5 worm cellular contexts compared by ENCODE assay signal in the genomic region with DNA sequence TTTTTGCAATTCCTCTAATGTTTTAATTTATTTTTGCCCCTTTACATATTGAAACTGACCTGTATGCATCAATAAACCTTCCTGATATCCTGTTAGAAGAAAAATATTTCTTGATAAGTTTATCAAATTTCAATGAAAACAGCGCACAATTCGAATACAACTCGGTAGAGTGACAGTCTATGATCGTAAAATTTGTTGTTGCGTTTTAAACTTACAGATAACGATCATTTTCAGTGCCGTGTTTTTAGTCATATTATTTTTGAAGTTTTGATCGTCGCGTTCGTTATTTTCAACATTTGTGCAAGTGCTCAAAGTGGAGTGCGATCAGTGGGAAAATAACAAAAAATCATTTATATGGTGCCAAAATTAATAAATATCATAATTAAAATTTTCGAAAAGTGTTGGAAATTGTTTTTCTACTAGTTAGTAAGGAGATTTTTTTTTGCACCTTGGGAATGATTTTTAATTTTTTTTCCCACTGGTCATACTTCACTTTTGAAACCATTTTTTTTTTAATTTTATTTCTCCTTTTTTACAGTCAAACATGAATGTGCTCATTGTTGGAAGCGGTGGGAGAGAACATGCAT.
TF ChIP-seq lines count a peak whose summit lies in the region.

A gene (plus strand): TSS at position 537 of the 587 bp plus-strand sequence.

TF ChIP-seq in whole organism, L1 larva, 84 proteins besides CTCF, POLR2A, EP300 and RAD21:
- no peak for TF ChIP-seq lsy-2 (tag; optimal IDR thresholded peaks at IDR 0.05; lab: Kevin White, UChicago)
- TF ChIP-seq elt-2 (tag; optimal IDR thresholded peaks at IDR 0.05; lab: Kevin White, UChicago) = peak; percentile 18

TF ChIP-seq in whole organism, L2 larva, 48 proteins besides CTCF, POLR2A, EP300 and RAD21:
- TF ChIP-seq fos-1 (tag; optimal IDR thresholded peaks at IDR 0.05; lab: Kevin White, UChicago) (peak; percentile 75), ztf-1 (GFP tag; conservative IDR thresholded peaks at IDR 0.05; lab: Robert Waterston, UW) (no peak)
TF ChIP-seq in whole organism, L2 larva: peak in this region for 1.

TF ChIP-seq in whole organism, L3 larva, 47 proteins besides CTCF, POLR2A, EP300 and RAD21:
- TF ChIP-seq tbx-2 (tag; optimal IDR thresholded peaks at IDR 0.05; lab: Kevin White, UChicago) (no peak), pqm-1 (tag; optimal IDR thresholded peaks at IDR 0.05; lab: Kevin White, UChicago) (peak; percentile 55), lin-39 (tag; optimal IDR thresholded peaks at IDR 0.05; lab: Kevin White, UChicago) (no peak), elt-2 (tag; optimal IDR thresholded peaks at IDR 0.05; lab: Kevin White, UChicago) (peak; percentile 73), ztf-11 (tag; optimal IDR thresholded peaks at IDR 0.05; lab: Kevin White, UChicago) (no peak), pha-4 (tag; optimal IDR thresholded peaks at IDR 0.05; lab: Kevin White, UChicago) (peak; percentile 4)

TF ChIP-seq in whole organism, L4 larva, 104 proteins besides CTCF, POLR2A, EP300 and RAD21:
- TF ChIP-seq dmd-6 (GFP tag; IDR thresholded peaks at IDR 0.05; lab: Robert Waterston, UW) = peak; percentile 58
- peak; percentile 81 for TF ChIP-seq dve-1 (tag; optimal IDR thresholded peaks at IDR 0.05; lab: Kevin White, UChicago; ENCODE audit: insufficient read depth)
- TF ChIP-seq ceh-32 (tag; optimal IDR thresholded peaks at IDR 0.05; lab: Kevin White, UChicago; ENCODE audit: poor library complexity) = no peak
- peak; percentile 54; the same call in 1 of the 2 replicates for TF ChIP-seq php-3 (GFP tag; IDR thresholded peaks at IDR 0.05; lab: Robert Waterston, UW)
- no peak for TF ChIP-seq daf-16 (GFP tag; optimal IDR thresholded peaks at IDR 0.05; lab: Kevin White, UChicago)
- TF ChIP-seq daf-16 (tag; optimal IDR thresholded peaks at IDR 0.05; lab: Kevin White, UChicago) = peak; percentile 98
- peak; percentile 45 for TF ChIP-seq hlh-11 (tag; optimal IDR thresholded peaks at IDR 0.05; lab: Kevin White, UChicago)
- TF ChIP-seq nhr-28 (tag; optimal IDR thresholded peaks at IDR 0.05; lab: Kevin White, UChicago) = peak; percentile 75
- TF ChIP-seq pqm-1 (tag; optimal IDR thresholded peaks at IDR 0.05; lab: Kevin White, UChicago) = peak; percentile 48
- TF ChIP-seq Y105C5A.15 (GFP tag; IDR thresholded peaks at IDR 0.05; lab: Robert Waterston, UW) = no peak
- TF ChIP-seq nhr-102 (tag; optimal IDR thresholded peaks at IDR 0.05; lab: Kevin White, UChicago) = no peak
- TF ChIP-seq sdz-12 (GFP tag; optimal IDR thresholded peaks at IDR 0.05; lab: Kevin White, UChicago) = no peak
TF ChIP-seq in whole organism, L4 larva: peak in this region for 7.

TF ChIP-seq in whole organism, young adult, 124 proteins besides CTCF, POLR2A, EP300 and RAD21:
- no peak for TF ChIP-seq hrde-1 (tag; optimal IDR thresholded peaks at IDR 0.05; lab: Kevin White, UChicago; ENCODE audit: borderline replicate concordance)
- TF ChIP-seq unc-130 (GFP tag; optimal IDR thresholded peaks at IDR 0.05; lab: Kevin White, UChicago) = no peak
- TF ChIP-seq gei-17 (GFP tag; optimal IDR thresholded peaks at IDR 0.05; lab: Kevin White, UChicago) = no peak
- TF ChIP-seq ekl-4 (GFP tag; IDR thresholded peaks at IDR 0.05; lab: Robert Waterston, UW) = no peak
- no peak for TF ChIP-seq nhr-27 (tag; optimal IDR thresholded peaks at IDR 0.05; lab: Kevin White, UChicago)
- TF ChIP-seq nhr-80 (tag; optimal IDR thresholded peaks at IDR 0.05; lab: Kevin White, UChicago) = peak; percentile 63
TF ChIP-seq in whole organism, young adult: peak in this region for 1.
